Worm (Caenorhabditis elegans) whole organism, L4 larva: ENCODE results near the gene C35A5.4.

ENCODE experiments used
- F49E8.2 ChIP-seq: sonication (generic microtip); optimal IDR thresholded peaks from 2 replicates; lab custom pipeline; 2016; ENCODE audit warnings: missing compliant biosample characterization, mild to moderate bottlenecking, missing genetic modification characterization, borderline replicate concordance
- nhr-237 ChIP-seq: sonication (generic microtip); optimal IDR thresholded peaks from 2 replicates; lab custom pipeline; 2017; ENCODE audit warnings: missing biosample characterization, missing genetic modification characterization

ce11 chrV:10460685-10461084, 36.1 kb upstream of the C35A5.4 start:
- no peak for TF ChIP-seq F49E8.2
- no peak for TF ChIP-seq nhr-237 (tag; lab: Kevin White, UChicago)
